Worm (Caenorhabditis elegans): ENCODE results near the gene ttr-32.

The ttr-32 gene

DNA sequence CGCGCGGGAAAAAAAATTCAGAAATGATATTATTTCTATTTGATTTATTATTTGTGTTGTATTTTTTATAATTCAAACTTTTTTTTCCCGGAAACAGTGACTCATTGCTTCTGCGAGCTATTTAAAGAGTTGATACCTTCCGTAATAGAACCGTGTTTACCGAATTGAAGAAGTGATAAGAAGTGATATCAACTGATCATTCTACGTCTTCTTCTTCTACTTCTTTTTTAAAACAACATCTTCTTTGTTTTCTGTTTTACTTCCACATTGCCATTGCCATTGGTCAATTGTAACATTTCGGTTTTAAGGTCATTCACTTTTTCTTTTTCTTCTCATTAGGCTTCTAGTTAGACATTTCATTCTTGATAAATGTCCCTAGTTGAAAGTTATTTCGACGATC lies at the start of gene ttr-32:
ttr-32 (plus strand) TSS at position 314 of the 400 bp plus-strand sequence.
- TF ChIP-seq snpc-4 (GFP tag; optimal IDR thresholded peaks at IDR 0.05) (no peak), snpc-4 (tag; optimal IDR thresholded peaks at IDR 0.05) (no peak), F49E8.2 (tag; optimal IDR thresholded peaks at IDR 0.05; ENCODE audit: insufficient read depth) (no peak), ceh-27 (GFP tag; optimal IDR thresholded peaks at IDR 0.05) (no peak), tlf-1 (GFP tag; optimal IDR thresholded peaks at IDR 0.05) (no peak), C17E4.6 (GFP tag; IDR thresholded peaks at IDR 0.05) (no peak), xnd-1 (tag; optimal IDR thresholded peaks at IDR 0.05) (no peak), F10E7.11 (tag; optimal IDR thresholded peaks at IDR 0.05) (no peak), ekl-4 (GFP tag; IDR thresholded peaks at IDR 0.05) (no peak), Y95B8A.8 (GFP tag; IDR thresholded peaks at IDR 0.05) (no peak), nfyb-1 (GFP tag; IDR thresholded peaks at IDR 0.05) (no peak), nhr-80 (tag; optimal IDR thresholded peaks at IDR 0.05) (no peak), aptf-2 (GFP tag; conservative IDR thresholded peaks at IDR 0.05) (no peak)

DNA sequence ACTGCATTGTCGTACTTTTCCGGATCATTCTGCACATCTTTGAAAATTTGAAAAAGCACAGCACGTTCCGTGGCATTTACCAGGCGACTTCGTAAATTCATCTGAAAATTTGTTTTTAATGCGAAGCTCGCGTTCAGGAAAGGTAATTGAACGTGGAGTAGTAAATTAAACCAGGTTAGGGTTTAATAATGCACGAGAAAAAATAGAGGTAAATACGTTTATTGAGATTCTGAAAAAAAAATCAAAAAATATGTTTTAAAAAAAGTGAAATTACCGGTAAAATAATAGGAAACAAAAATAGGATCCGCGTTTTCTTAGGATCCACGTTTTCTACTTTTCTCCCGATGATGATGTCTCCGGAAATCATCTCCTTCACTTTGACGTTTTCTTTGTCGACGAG lies 47.8 kb upstream of the ttr-32 start, which contains the start of gene clk-2:
clk-2 (minus strand) TSS at position 101 of the 400 bp plus-strand sequence.
- no peak for TF ChIP-seq ZK185.1 (tag; optimal IDR thresholded peaks at IDR 0.05; ENCODE audit: poor library complexity, severe bottlenecking)
- no peak for TF ChIP-seq fkh-3 (tag; optimal IDR thresholded peaks at IDR 0.05)
- TF ChIP-seq F57A8.1 (GFP tag; optimal IDR thresholded peaks at IDR 0.05), result no peak
- TF ChIP-seq F39B2.1 (GFP tag; IDR thresholded peaks at IDR 0.05), result no peak
- TF ChIP-seq Y95B8A.8 (GFP tag; IDR thresholded peaks at IDR 0.05), result no peak
- TF ChIP-seq madf-8 (GFP tag; conservative IDR thresholded peaks at IDR 0.05), result no peak
- TF ChIP-seq mcd-1 (GFP tag; IDR thresholded peaks at IDR 0.05), result no peak
- TF ChIP-seq F49E8.2 (tag; optimal IDR thresholded peaks at IDR 0.05; ENCODE audit: insufficient read depth), result no peak
- TF ChIP-seq dpl-1 (GFP tag; optimal IDR thresholded peaks at IDR 0.05), result no peak

DNA sequence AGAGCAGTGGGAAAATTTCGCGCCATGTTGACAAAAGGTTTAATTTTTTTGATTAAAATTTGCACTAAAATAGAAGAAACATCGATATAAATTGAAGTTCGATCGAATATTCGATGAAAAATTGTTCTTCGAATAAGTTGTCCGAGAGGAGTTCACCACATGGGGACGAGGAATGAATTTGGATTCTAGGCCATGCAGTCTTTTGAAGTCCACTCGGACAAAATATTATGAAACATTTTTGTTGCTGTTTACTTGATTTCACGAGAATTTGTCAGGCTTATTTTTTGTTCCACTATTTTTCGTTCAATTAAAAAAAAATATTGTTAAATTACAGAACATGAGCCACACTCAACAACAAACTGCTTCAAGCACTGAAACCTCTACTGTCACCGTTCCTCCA lies 45.5 kb upstream of the ttr-32 start, which contains the start of the genes cux-7 and C07H6.2:
cux-7 (minus strand) TSS at position 174 of the 400 bp plus-strand sequence.
C07H6.2 (plus strand) TSS at position 338 of the 400 bp plus-strand sequence.
- TF ChIP-seq Y67H2A.10 (GFP tag; conservative IDR thresholded peaks at IDR 0.05) (peak; percentile 63; the same call in 1 of the 2 replicates), mxl-1 (tag; optimal IDR thresholded peaks at IDR 0.05) (no peak), T07F8.4 (tag; optimal IDR thresholded peaks at IDR 0.05) (peak; percentile 41), Y53F4B.3 (GFP tag; IDR thresholded peaks at IDR 0.05) (no peak), hmg-1.2 (GFP tag; IDR thresholded peaks at IDR 0.05) (peak; percentile 37; the same call in 1 of the 2 replicates), egl-18 (GFP tag; IDR thresholded peaks at IDR 0.05) (0 out of 2 replicates have a peak, but pooled peaks have one; percentile 76), F49E8.2 (tag; optimal IDR thresholded peaks at IDR 0.05; ENCODE audit: insufficient read depth) (no peak), ztf-26 (tag; optimal IDR thresholded peaks at IDR 0.05) (peak; percentile 67), athp-1 (tag; optimal IDR thresholded peaks at IDR 0.05) (peak; percentile 80), lin-26 (GFP tag; IDR thresholded peaks at IDR 0.05) (no peak), hrde-1 (tag; optimal IDR thresholded peaks at IDR 0.05; ENCODE audit: borderline replicate concordance) (peak; percentile 89), ZK185.1 (tag; optimal IDR thresholded peaks at IDR 0.05; ENCODE audit: poor library complexity, severe bottlenecking) (peak; percentile 98), attf-3 (GFP tag; conservative IDR thresholded peaks at IDR 0.05) (peak; percentile 77), chd-7 (tag; optimal IDR thresholded peaks at IDR 0.05) (peak; percentile 88), lag-1 (GFP tag; IDR thresholded peaks at IDR 0.05) (peak; percentile 82; the same call in 1 of the 2 replicates), nhr-90 (tag; optimal IDR thresholded peaks at IDR 0.05) (no peak), Y95B8A.8 (GFP tag; IDR thresholded peaks at IDR 0.05) (peak; percentile 76; the same call in 1 of the 2 replicates), B0336.3 (GFP tag; IDR thresholded peaks at IDR 0.05) (0 out of 2 replicates have a peak, but pooled peaks have one; percentile 45), K12H6.12 (tag; optimal IDR thresholded peaks at IDR 0.05) (peak; percentile 92), ets-4 (GFP tag; optimal IDR thresholded peaks at IDR 0.05) (no peak), lin-35 (GFP tag; optimal IDR thresholded peaks at IDR 0.05) (peak in 2 of 3 experiments; percentile 10 to 91), dpl-1 (GFP tag; optimal IDR thresholded peaks at IDR 0.05) (peak; percentile 62), madf-10 (tag; optimal IDR thresholded peaks at IDR 0.05) (peak; percentile 91), let-607 (tag; optimal IDR thresholded peaks at IDR 0.05) (peak in 1 of 2 experiments; percentile 88), xnd-1 (tag; optimal IDR thresholded peaks at IDR 0.05) (peak; percentile 23), aptf-2 (GFP tag; conservative IDR thresholded peaks at IDR 0.05) (peak; percentile 85), C17E4.6 (GFP tag; IDR thresholded peaks at IDR 0.05) (peak; percentile 59; the same call in 1 of the 2 replicates), ztf-25 (GFP tag; IDR thresholded peaks at IDR 0.05) (0 out of 2 replicates have a peak, but pooled peaks have one; percentile 22), nhr-80 (tag; optimal IDR thresholded peaks at IDR 0.05) (peak; percentile 28), gei-17 (GFP tag; optimal IDR thresholded peaks at IDR 0.05) (no peak), tlf-1 (GFP tag; optimal IDR thresholded peaks at IDR 0.05) (peak; percentile 83), dpff-1 (tag; optimal IDR thresholded peaks at IDR 0.05) (no peak)
